Fruit fly (Drosophila melanogaster): ENCODE results near the gene Pa1.
A peak's percentile ranks its signal among the peaks of the same experiment; 100 is the strongest.

Pa1 gene

dm6 chrX:11322659-11323058 is 36.4 kb upstream of the Pa1 start:
- no peak for TF ChIP-seq HLH106 (tag; optimal IDR thresholded peaks at IDR 0.05)
- TF ChIP-seq lola (GFP tag; optimal IDR thresholded peaks at IDR 0.05), result no peak
- TF ChIP-seq Vsx2 (GFP tag; optimal IDR thresholded peaks at IDR 0.05; ENCODE audit: partially characterized antibody), result no peak
- TF ChIP-seq Mio (GFP tag; optimal IDR thresholded peaks at IDR 0.05), result no peak
- TF ChIP-seq h (GFP tag; optimal IDR thresholded peaks at IDR 0.05), result no peak
- no peak for TF ChIP-seq CG32264 (GFP tag; optimal IDR thresholded peaks at IDR 0.05)
- TF ChIP-seq brk (GFP tag; optimal IDR thresholded peaks at IDR 0.05), result no peak
- no peak for TF ChIP-seq CrebA (GFP tag; optimal IDR thresholded peaks at IDR 0.05; ENCODE audit: borderline replicate concordance)
- no peak for TF ChIP-seq dsf (GFP tag; optimal IDR thresholded peaks at IDR 0.05; ENCODE audit: borderline replicate concordance)
- no peak for TF ChIP-seq foxo (GFP tag; optimal IDR thresholded peaks at IDR 0.05)
- no peak for TF ChIP-seq pan (optimal IDR thresholded peaks at IDR 0.05)
- no peak for TF ChIP-seq Hr78 (GFP tag; optimal IDR thresholded peaks at IDR 0.05)
- no peak for TF ChIP-seq jim (GFP tag; optimal IDR thresholded peaks at IDR 0.05)
- no peak for TF ChIP-seq Sp1 (GFP tag; optimal IDR thresholded peaks at IDR 0.05)
- TF ChIP-seq tai (GFP tag; optimal IDR thresholded peaks at IDR 0.05), result no peak
- no peak for TF ChIP-seq Hr83 (GFP tag; optimal IDR thresholded peaks at IDR 0.05; ENCODE audit: poor library complexity, severe bottlenecking)
- no peak for TF ChIP-seq Myc (optimal IDR thresholded peaks at IDR 0.05)
- TF ChIP-seq N (GFP tag; optimal IDR thresholded peaks at IDR 0.05), result no peak

DNA sequence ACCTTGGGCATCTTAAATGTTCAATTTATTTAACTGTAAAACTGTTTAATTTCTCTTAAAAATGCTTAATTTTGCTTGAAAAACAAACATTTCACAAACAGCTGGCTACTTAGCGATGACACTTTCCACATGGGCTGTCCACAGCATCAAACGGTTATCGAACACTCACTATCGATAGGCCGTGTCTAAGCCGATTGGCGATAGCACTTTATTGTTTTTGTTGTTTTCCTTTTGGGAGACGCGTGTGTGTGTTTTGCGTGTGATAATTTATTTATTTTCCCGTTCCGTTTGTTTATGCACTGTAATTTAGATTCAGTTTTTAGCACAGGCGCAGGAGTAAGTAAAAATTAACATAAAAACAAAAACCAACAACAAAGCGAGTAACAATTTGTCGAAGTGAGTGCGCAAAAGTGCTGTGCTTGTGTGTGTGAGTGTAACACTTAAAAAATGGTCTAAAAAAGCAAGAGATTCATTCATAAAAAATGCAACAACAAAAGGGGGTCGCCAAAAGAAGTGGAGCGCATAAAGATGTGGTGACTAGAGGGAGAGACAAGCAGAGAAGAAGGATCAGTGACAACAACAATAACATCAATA is 33.8 kb upstream of the Pa1 start, which contains the start of gene Gapvd1:
TSS of gene Gapvd1 (plus strand) at position 211 of the 594 bp plus-strand sequence.
- TF ChIP-seq woc (GFP tag; optimal IDR thresholded peaks at IDR 0.05) (no peak), Hnf4 (GFP tag; optimal IDR thresholded peaks at IDR 0.05) (peak; percentile 55), Vsx2 (GFP tag; optimal IDR thresholded peaks at IDR 0.05; ENCODE audit: partially characterized antibody) (no peak), br (GFP tag; optimal IDR thresholded peaks at IDR 0.05) (peak; percentile 3), fru (GFP tag; optimal IDR thresholded peaks at IDR 0.05) (peak; percentile 8), Jra (GFP tag; optimal IDR thresholded peaks at IDR 0.05) (peak; percentile 26), h (GFP tag; optimal IDR thresholded peaks at IDR 0.05) (peak; percentile 26)

DNA sequence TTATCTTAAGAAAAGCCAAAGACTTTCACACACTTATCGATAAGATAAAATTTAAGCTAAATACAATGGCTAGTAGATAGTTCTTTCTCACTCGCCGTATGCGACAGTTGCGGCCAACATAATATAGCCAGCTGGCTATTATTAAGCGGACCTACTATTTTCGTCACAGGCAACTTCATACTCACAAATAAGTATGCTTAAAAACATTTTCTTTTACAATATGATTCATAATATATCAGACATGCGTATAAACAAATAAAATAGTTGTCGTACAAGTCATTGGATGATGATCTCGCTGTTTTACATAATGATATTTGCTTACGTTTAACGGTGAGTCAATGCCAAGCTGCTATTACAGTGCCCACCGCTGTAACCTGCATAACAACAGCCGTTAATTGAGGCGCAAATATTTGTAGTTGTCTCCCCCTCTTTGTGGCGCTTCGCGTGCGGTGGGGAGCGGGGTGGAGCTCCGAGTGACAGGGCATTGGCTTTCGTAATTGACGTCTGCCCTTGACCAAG is 32.8 kb upstream of the Pa1 start:
- TF ChIP-seq tai (GFP tag; optimal IDR thresholded peaks at IDR 0.05) (no peak), Rel (GFP tag; optimal IDR thresholded peaks at IDR 0.05) (no peak), Rel (tag; optimal IDR thresholded peaks at IDR 0.05) (peak; percentile 76), brk (GFP tag; optimal IDR thresholded peaks at IDR 0.05) (no peak), N (GFP tag; optimal IDR thresholded peaks at IDR 0.05) (no peak), foxo (GFP tag; optimal IDR thresholded peaks at IDR 0.05) (peak in 1 of 2 experiments; percentile 67), h (GFP tag; optimal IDR thresholded peaks at IDR 0.05) (peak; percentile 72), Hr83 (GFP tag; optimal IDR thresholded peaks at IDR 0.05; ENCODE audit: poor library complexity, severe bottlenecking) (peak; percentile 54), Jra (GFP tag; optimal IDR thresholded peaks at IDR 0.05) (no peak), Myc (optimal IDR thresholded peaks at IDR 0.05) (no peak), pan (optimal IDR thresholded peaks at IDR 0.05) (no peak), CrebA (GFP tag; optimal IDR thresholded peaks at IDR 0.05; ENCODE audit: borderline replicate concordance) (no peak), Abd-B (GFP tag; optimal IDR thresholded peaks at IDR 0.05) (no peak), Vsx2 (GFP tag; optimal IDR thresholded peaks at IDR 0.05; ENCODE audit: partially characterized antibody) (no peak), CG9705 (GFP tag; optimal IDR thresholded peaks at IDR 0.05) (peak; percentile 38), fru (GFP tag; optimal IDR thresholded peaks at IDR 0.05) (peak; percentile 73), dsf (GFP tag; optimal IDR thresholded peaks at IDR 0.05; ENCODE audit: borderline replicate concordance) (no peak), psq (GFP tag; optimal IDR thresholded peaks at IDR 0.05) (peak; percentile 71), sage (GFP tag; optimal IDR thresholded peaks at IDR 0.05) (no peak), br (GFP tag; optimal IDR thresholded peaks at IDR 0.05) (peak; percentile 70), woc (GFP tag; optimal IDR thresholded peaks at IDR 0.05) (peak; percentile 48), dl (GFP tag; optimal IDR thresholded peaks at IDR 0.05; ENCODE audit: insufficient read depth in 1 of 2, partially characterized antibody in 2 of 2) (no peak), lola (GFP tag; optimal IDR thresholded peaks at IDR 0.05) (no peak), CG32264 (GFP tag; optimal IDR thresholded peaks at IDR 0.05) (peak; percentile 50), jim (GFP tag; optimal IDR thresholded peaks at IDR 0.05) (no peak), rgr (GFP tag; optimal IDR thresholded peaks at IDR 0.05) (peak; percentile 70), usp (GFP tag; optimal IDR thresholded peaks at IDR 0.05) (no peak), Sp1 (GFP tag; optimal IDR thresholded peaks at IDR 0.05) (peak; percentile 56), HLH106 (tag; optimal IDR thresholded peaks at IDR 0.05) (peak; percentile 69), Mio (GFP tag; optimal IDR thresholded peaks at IDR 0.05) (no peak), Hr78 (GFP tag; optimal IDR thresholded peaks at IDR 0.05) (no peak), sv (GFP tag; optimal IDR thresholded peaks at IDR 0.05) (peak; percentile 38), dmrt93B (GFP tag; optimal IDR thresholded peaks at IDR 0.05) (no peak), GATAd (GFP tag; optimal IDR thresholded peaks at IDR 0.05) (no peak), Dif (GFP tag; optimal IDR thresholded peaks at IDR 0.05; ENCODE audit: partially characterized antibody) (no peak), OdsH (GFP tag; optimal IDR thresholded peaks at IDR 0.05) (peak; percentile 51), Dfd (GFP tag; optimal IDR thresholded peaks at IDR 0.05) (no peak), Hnf4 (GFP tag; optimal IDR thresholded peaks at IDR 0.05) (no peak), ey (GFP tag; optimal IDR thresholded peaks at IDR 0.05) (peak; percentile 67)

Measured in whole organism, wandering third instar larva.